Worm (Caenorhabditis elegans) whole organism, young adult: ENCODE measurements around the gene F38C2.7.

Source experiments
- F57C9.4 ChIP-seq: sonication (generic microtip); optimal IDR thresholded peaks from 2 replicates; lab custom pipeline; 2017; ENCODE audit warnings: mild to moderate bottlenecking, missing genetic modification characterization, missing compliant biosample characterization
- nfya-2 ChIP-seq: fragments of 200-800 bp; sonication (Bioruptor generic); IDR thresholded peaks from 2 replicates; pipeline ENCODE4 v1.3.6; 2022; ENCODE audit warnings: missing genetic modification reagents, missing genetic modification characterization, missing compliant biosample characterization
- pbrm-1 ChIP-seq: fragments of 200-800 bp; sonication (Bioruptor generic); IDR thresholded peaks from 2 replicates; pipeline ENCODE4 v1.3.6; 2022; ENCODE audit warnings: missing genetic modification reagents, missing genetic modification characterization, missing compliant biosample characterization
- pha-4 ChIP-seq: fragments of 150-350 bp; sonication (generic microtip); optimal IDR thresholded peaks from 2 replicates; lab custom pipeline; 2014; ENCODE audit warnings: missing biosample characterization, missing genetic modification reagents, missing genetic modification characterization
- rpc-1 ChIP-seq, 2 experiments: fragments of 150-350 bp in 1 of 2; sonication (generic microtip) in 1 of 2; optimal IDR thresholded peaks; 2 replicates each; lab custom pipeline; 2014 to 2018; ENCODE audit warnings: missing biosample characterization in 1 of 2, missing genetic modification characterization in 1 of 2, missing genetic modification reagents in 1 of 2, missing genotype in 1 of 2

ce11 chrIV:16247131-16247530, 30.1 kb downstream of the F38C2.7 start, which contains the start of gene F38C2.1:
- TF ChIP-seq pbrm-1 (no peak), nfya-2 (no peak), pha-4 (no peak), F57C9.4 (tag; lab: Kevin White, UChicago) (no peak), rpc-1 (optimal IDR thresholded peaks at IDR 0.05; lab: Kevin White, UChicago) (no peak), rpc-1 (tag; optimal IDR thresholded peaks at IDR 0.05; lab: Kevin White, UChicago) (no peak)
